Worm (Caenorhabditis elegans) whole organism, L4 larva: Measurements from ENCODE around the gene W06G6.11.

Experiments
- ZK546.5 ChIP-seq, 2 experiments: sonication (generic microtip); optimal IDR thresholded peaks; 2 replicates each; lab custom pipeline; 2017; ENCODE audit warnings: missing biosample characterization in 2 of 2, missing genetic modification characterization in 2 of 2
- aha-1 ChIP-seq: fragments of 150-350 bp; peaks from one replicate; lab custom pipeline; 2014; ENCODE audit warnings: missing biosample characterization, missing genetic modification characterization
- arid-1 ChIP-seq: fragments of 200-800 bp; sonication (Bioruptor generic); conservative IDR thresholded peaks from 2 replicates; pipeline ENCODE4 v1.3.6; 2022; ENCODE audit warnings: missing genetic modification reagents, missing genetic modification characterization, missing compliant biosample characterization
- jun-1 ChIP-seq: fragments of 150-350 bp; optimal IDR thresholded peaks from 2 replicates; lab custom pipeline; 2014; ENCODE audit warnings: missing biosample characterization, missing genetic modification reagents, missing genetic modification characterization
- lin-39 ChIP-seq: fragments of 150-350 bp; optimal IDR thresholded peaks from 2 replicates; lab custom pipeline; 2014; ENCODE audit warnings: missing biosample characterization, missing genetic modification reagents, missing genetic modification characterization
- nhr-111 ChIP-seq: fragments of 200-800 bp; sonication (Bioruptor generic); optimal IDR thresholded peaks from 2 replicates; lab custom pipeline; 2018; ENCODE audit warnings: mild to moderate bottlenecking, missing genetic modification characterization, missing compliant biosample characterization
- nhr-28 ChIP-seq: fragments of 150-350 bp; optimal IDR thresholded peaks from 2 replicates; lab custom pipeline; 2014; ENCODE audit warnings: missing biosample characterization, missing genetic modification characterization
- pha-4 ChIP-seq, 2 experiments: fragments of 150-350 bp in 1 of 2; fragments of 200-800 bp in 1 of 2; sonication (Bioruptor generic) in 1 of 2; IDR thresholded peaks in 1 of 2; optimal IDR thresholded peaks in 1 of 2; 2 replicates each; pipeline versions ENCODE4 v1.3.6 to Lab custom; 2014 to 2022; ENCODE audit warnings: missing genetic modification characterization in 2 of 2, missing genetic modification reagents in 2 of 2, missing biosample characterization in 1 of 2, missing compliant biosample characterization in 1 of 2
- snpc-4 ChIP-seq: fragments of 150-350 bp; optimal IDR thresholded peaks from 2 replicates; lab custom pipeline; 2014; ENCODE audit warnings: missing biosample characterization, missing genetic modification characterization
- ztf-11 ChIP-seq: fragments of 150-350 bp; optimal IDR thresholded peaks from 2 replicates; lab custom pipeline; 2014; ENCODE audit warnings: missing biosample characterization, missing genetic modification characterization
- ztf-7 ChIP-seq: fragments of 150-350 bp; optimal IDR thresholded peaks from 2 replicates; lab custom pipeline; 2014; ENCODE audit warnings: missing biosample characterization, missing genetic modification characterization

ce11 chrV:16603102-16603501, 46.0 kb downstream of the W06G6.11 start, which contains the start of gene T03E6.8:
- TF ChIP-seq ztf-11 (tag; lab: Kevin White, UChicago) (no peak), nhr-111 (GFP tag; lab: Kevin White, UChicago) (no peak), jun-1 (no peak), ztf-7 (tag; lab: Kevin White, UChicago) (no peak), pha-4 (GFP tag; IDR thresholded peaks at IDR 0.05; lab: Robert Waterston, UW) (no peak), pha-4 (tag; optimal IDR thresholded peaks at IDR 0.05; lab: Kevin White, UChicago) (no peak), nhr-28 (tag; lab: Kevin White, UChicago) (no peak), ZK546.5 (tag; optimal IDR thresholded peaks at IDR 0.05; lab: Kevin White, UChicago) (no peak), snpc-4 (tag; lab: Kevin White, UChicago) (no peak), aha-1 (tag; lab: Kevin White, UChicago) (no peak), arid-1 (GFP tag; lab: Robert Waterston, UW) (no peak), lin-39 (tag; lab: Kevin White, UChicago) (no peak)
